Worm (Caenorhabditis elegans) whole organism, young adult: Measurements from ENCODE around the gene Y41C4A.32.

Experiments
- efl-1 ChIP-seq: fragments of 150-350 bp; optimal IDR thresholded peaks from 2 replicates; lab custom pipeline; 2014; ENCODE audit warnings: missing biosample characterization, missing genetic modification reagents, missing genetic modification characterization
- egl-18 ChIP-seq: fragments of 200-800 bp; sonication (Bioruptor generic); IDR thresholded peaks from 2 replicates; pipeline ENCODE4 v1.3.6; 2022; ENCODE audit warnings: missing genetic modification reagents, missing genetic modification characterization, missing compliant biosample characterization
- lin-40 ChIP-seq: sonication (generic microtip); optimal IDR thresholded peaks from 2 replicates; lab custom pipeline; 2016; ENCODE audit warnings: missing genetic modification characterization, mild to moderate bottlenecking, missing compliant biosample characterization, missing genotype, missing genetic modification reagents
- nfya-1 ChIP-seq: sonication (generic microtip); optimal IDR thresholded peaks from 2 replicates; lab custom pipeline; 2017; ENCODE audit warnings: antibody characterized with exemption, missing compliant biosample characterization, missing genetic modification characterization, borderline replicate concordance; ENCODE audit not compliant: insufficient read depth
- nfyb-1 ChIP-seq: fragments of 200-800 bp; sonication (Bioruptor generic); IDR thresholded peaks from 2 replicates; pipeline ENCODE4 v1.3.6; 2022; ENCODE audit warnings: missing genetic modification reagents, missing genetic modification characterization, missing compliant biosample characterization
- snpc-1.1 ChIP-seq: sonication (generic microtip); optimal IDR thresholded peaks from 2 replicates; lab custom pipeline; 2017; ENCODE audit warnings: missing genetic modification characterization, mild to moderate bottlenecking, missing compliant biosample characterization, antibody characterized with exemption, moderate library complexity, missing genotype, missing genetic modification reagents; ENCODE audit not compliant: insufficient read depth
- snpc-3.4 ChIP-seq: sonication (generic microtip); optimal IDR thresholded peaks from 2 replicates; lab custom pipeline; 2017; ENCODE audit warnings: missing genetic modification characterization, mild to moderate bottlenecking, missing compliant biosample characterization, antibody characterized with exemption, moderate library complexity, missing genotype, missing genetic modification reagents
- unc-130 ChIP-seq: sonication (generic microtip); optimal IDR thresholded peaks from 2 replicates; lab custom pipeline; 2016; ENCODE audit warnings: missing genetic modification reagents, missing genetic modification characterization, missing compliant biosample characterization
- unc-62 ChIP-seq: fragments of 150-350 bp; optimal IDR thresholded peaks from 2 replicates; lab custom pipeline; 2014; ENCODE audit warnings: missing biosample characterization, missing genetic modification reagents, missing genetic modification characterization

ce11 chrIII:11680514-11680913 lies 41.0 kb upstream of the Y41C4A.32 start:
- TF ChIP-seq efl-1 (GFP tag; lab: Kevin White, UChicago): no peak
- TF ChIP-seq snpc-3.4: no peak
- no peak for TF ChIP-seq egl-18
- no peak for TF ChIP-seq unc-62
- no peak for TF ChIP-seq unc-130 (GFP tag; lab: Kevin White, UChicago)
- TF ChIP-seq snpc-1.1 (tag; lab: Kevin White, UChicago): no peak
- TF ChIP-seq lin-40: no peak
- TF ChIP-seq nfya-1: no peak
- TF ChIP-seq nfyb-1 (GFP tag; lab: Robert Waterston, UW): no peak
